Worm (Caenorhabditis elegans): ENCODE measurements around the gene C18D1.2.

The C18D1.2 gene

DNA sequence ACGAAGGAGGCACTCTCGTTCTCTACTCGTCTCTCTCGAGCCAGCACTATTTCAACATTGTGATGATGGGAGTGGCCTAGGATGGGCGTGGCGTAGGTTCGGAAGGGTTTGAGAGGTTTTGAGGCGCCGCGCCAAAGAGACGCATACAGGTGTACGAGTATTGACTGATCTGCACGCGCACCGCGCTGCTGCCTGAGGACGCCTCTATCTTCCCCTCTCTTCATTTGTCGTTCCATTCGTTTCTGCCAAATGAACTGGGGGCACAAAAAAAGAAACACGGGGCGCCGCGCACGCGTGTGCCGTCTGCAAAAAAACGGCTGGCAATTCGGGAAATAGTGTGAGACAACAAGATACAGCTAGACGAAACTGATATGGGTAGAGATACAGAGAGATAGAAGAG is 40.8 kb upstream of the C18D1.2 start, which contains the start of gene lec-2 (continued):
- peak; percentile 22 for TF ChIP-seq nhr-47 (tag; optimal IDR thresholded peaks at IDR 0.05)
- TF ChIP-seq ceh-88 (GFP tag; IDR thresholded peaks at IDR 0.05): no peak
- TF ChIP-seq lin-15B (tag; optimal IDR thresholded peaks at IDR 0.05): no peak
- TF ChIP-seq lin-39 (tag; optimal IDR thresholded peaks at IDR 0.05): no peak
- TF ChIP-seq hpl-2 (GFP tag; optimal IDR thresholded peaks at IDR 0.05): no peak
- no peak for TF ChIP-seq ets-5 (GFP tag; IDR thresholded peaks at IDR 0.05)
- TF ChIP-seq mdl-1 (tag; optimal IDR thresholded peaks at IDR 0.05): peak in 1 of 2 experiments; percentile 45
- no peak for TF ChIP-seq ces-1 (GFP tag; optimal IDR thresholded peaks at IDR 0.05)
- no peak for TF ChIP-seq efl-1 (optimal IDR thresholded peaks at IDR 0.05)
- TF ChIP-seq efl-1 (GFP tag; optimal IDR thresholded peaks at IDR 0.05 in 1 of 2): peak in 1 of 2 experiments; percentile 84
- TF ChIP-seq snpc-4 (tag; optimal IDR thresholded peaks at IDR 0.05): no peak
- no peak for TF ChIP-seq lir-3 (tag; optimal IDR thresholded peaks at IDR 0.05; ENCODE audit: poor library complexity)
- TF ChIP-seq egl-27 (tag; optimal IDR thresholded peaks at IDR 0.05): no peak
- TF ChIP-seq alr-1 (tag; optimal IDR thresholded peaks at IDR 0.05; ENCODE audit: borderline replicate concordance): no peak
- no peak for TF ChIP-seq fos-1 (tag; optimal IDR thresholded peaks at IDR 0.05)
- TF ChIP-seq lin-35 (GFP tag; optimal IDR thresholded peaks at IDR 0.05): peak in 1 of 2 experiments; percentile 8
- no peak for TF ChIP-seq nhr-11 (tag; optimal IDR thresholded peaks at IDR 0.05)
- no peak for TF ChIP-seq unc-30 (tag; optimal IDR thresholded peaks at IDR 0.05)
- no peak for TF ChIP-seq sup-37 (GFP tag; optimal IDR thresholded peaks at IDR 0.05)
- no peak for TF ChIP-seq pqm-1 (tag; optimal IDR thresholded peaks at IDR 0.05)
- no peak for TF ChIP-seq zag-1 (tag; optimal IDR thresholded peaks at IDR 0.05)
- TF ChIP-seq unc-130 (tag; optimal IDR thresholded peaks at IDR 0.05): no peak
- TF ChIP-seq mab-9 (GFP tag; IDR thresholded peaks at IDR 0.05): no peak
- TF ChIP-seq snu-23 (GFP tag; optimal IDR thresholded peaks at IDR 0.05): no peak
- TF ChIP-seq tlp-1 (tag; optimal IDR thresholded peaks at IDR 0.05): no peak
- peak in 1 of 2 experiments; percentile 19 for TF ChIP-seq lsy-2 (tag; optimal IDR thresholded peaks at IDR 0.05)
- peak in 1 of 3 experiments; percentile 3 for TF ChIP-seq ceh-82 (tag; optimal IDR thresholded peaks at IDR 0.05)
- TF ChIP-seq lin-14 (GFP tag; optimal IDR thresholded peaks at IDR 0.05): peak; percentile 74
- TF ChIP-seq elt-2 (tag; optimal IDR thresholded peaks at IDR 0.05): no peak
- no peak for TF ChIP-seq nhr-12 (tag; optimal IDR thresholded peaks at IDR 0.05)
- TF ChIP-seq nhr-28 (tag; optimal IDR thresholded peaks at IDR 0.05): no peak

DNA sequence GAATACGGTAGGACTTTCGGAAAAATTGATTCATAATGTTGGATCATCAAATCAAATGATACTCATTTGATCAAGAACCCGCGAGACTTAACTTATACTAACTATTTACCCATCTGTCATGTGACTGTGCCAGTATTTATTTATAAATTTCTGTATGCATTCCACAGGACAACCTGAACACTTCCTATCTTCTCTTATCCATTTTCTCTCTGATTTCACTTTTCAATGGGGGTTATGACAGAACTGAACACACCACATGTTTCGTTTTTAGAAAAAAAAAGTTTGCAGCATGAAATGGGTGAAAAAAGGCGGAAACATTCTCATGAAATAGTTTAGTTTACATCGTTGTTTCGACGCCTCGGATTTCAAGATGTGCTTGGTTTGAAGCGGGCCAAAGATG is 39.3 kb upstream of the C18D1.2 start:
- peak; percentile 59 for TF ChIP-seq blmp-1 (tag; optimal IDR thresholded peaks at IDR 0.05)
- TF ChIP-seq ceh-8 (GFP tag; optimal IDR thresholded peaks at IDR 0.05): no peak
- TF ChIP-seq dsc-1 (tag; optimal IDR thresholded peaks at IDR 0.05): peak; percentile 13
- TF ChIP-seq fkh-4 (tag; optimal IDR thresholded peaks at IDR 0.05; ENCODE audit: borderline replicate concordance): no peak
- TF ChIP-seq nhr-12 (tag; optimal IDR thresholded peaks at IDR 0.05): no peak
- no peak for TF ChIP-seq egl-13 (tag; optimal IDR thresholded peaks at IDR 0.05)
- TF ChIP-seq swsn-7 (tag; optimal IDR thresholded peaks at IDR 0.05): no peak
- TF ChIP-seq nhr-77 (tag; optimal IDR thresholded peaks at IDR 0.05): no peak
- TF ChIP-seq vab-15 (tag; optimal IDR thresholded peaks at IDR 0.05): no peak
- no peak for TF ChIP-seq pag-3 (tag; optimal IDR thresholded peaks at IDR 0.05; ENCODE audit: borderline replicate concordance, insufficient read depth)
- TF ChIP-seq lin-35 (GFP tag; optimal IDR thresholded peaks at IDR 0.05): peak in 1 of 2 experiments; percentile 39
- no peak for TF ChIP-seq elt-3 (tag; optimal IDR thresholded peaks at IDR 0.05)
- no peak for TF ChIP-seq elt-2 (tag; optimal IDR thresholded peaks at IDR 0.05)
- TF ChIP-seq zag-1 (tag; optimal IDR thresholded peaks at IDR 0.05): no peak
- TF ChIP-seq mep-1 (tag; optimal IDR thresholded peaks at IDR 0.05): no peak
- no peak for TF ChIP-seq tlp-1 (tag; optimal IDR thresholded peaks at IDR 0.05)
- no peak for TF ChIP-seq hlh-4 (tag; optimal IDR thresholded peaks at IDR 0.05)
